Fruit fly (Drosophila melanogaster): ENCODE results near the gene CG18178.

CG18178 gene

DNA sequence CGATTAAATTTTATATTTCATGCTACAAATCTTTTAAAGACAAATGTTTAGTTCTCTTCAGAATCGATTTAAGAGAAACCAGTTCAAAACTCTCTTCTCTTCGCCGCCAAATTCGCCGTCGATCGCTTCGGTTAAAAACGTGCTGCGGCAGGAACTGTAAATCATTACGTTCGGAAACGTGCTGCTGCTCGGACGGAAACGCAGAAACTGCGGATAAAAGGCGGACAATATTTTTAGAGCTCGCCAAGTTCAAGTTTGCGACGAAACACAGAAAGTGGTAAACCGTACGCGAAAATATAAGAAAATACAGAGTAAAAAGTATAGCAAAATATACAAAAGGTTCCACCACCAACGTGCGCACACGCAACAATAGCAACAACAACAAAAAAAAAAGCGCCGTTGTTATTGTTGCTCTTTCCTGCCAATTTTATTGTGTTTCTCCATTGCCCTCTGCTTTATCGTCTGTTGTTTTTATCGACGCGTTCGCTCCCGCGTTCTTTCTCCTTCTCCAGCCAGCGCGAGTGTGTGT, 44.5 kb upstream of the CG18178 start, which contains the start of gene Ae2 (continued):
- TF ChIP-seq CG9437 (GFP tag; optimal IDR thresholded peaks at IDR 0.05) (peak; percentile 72), CG17359 (tag; optimal IDR thresholded peaks at IDR 0.05) (no peak), CG32532 (GFP tag; IDR thresholded peaks at IDR 0.05) (0 out of 2 replicates have a peak, but pooled peaks have one; percentile 14), sd (tag; optimal IDR thresholded peaks at IDR 0.05) (peak; percentile 5), CG2712 (tag; optimal IDR thresholded peaks at IDR 0.05) (peak; percentile 10), so (GFP tag; IDR thresholded peaks at IDR 0.05) (0 out of 3 replicates have a peak, but pooled peaks have one; percentile 23), grau (tag; optimal IDR thresholded peaks at IDR 0.05) (peak; percentile 3), slbo (GFP tag; IDR thresholded peaks at IDR 0.05) (peak; percentile 22; the same call in 1 of the 2 replicates), Dbx (GFP tag; IDR thresholded peaks at IDR 0.05) (0 out of 3 replicates have a peak, but pooled peaks have one; percentile 14), CG9797 (GFP tag; optimal IDR thresholded peaks at IDR 0.05) (no peak), CG34224 (GFP tag; IDR thresholded peaks at IDR 0.05; ENCODE audit: partially characterized antibody) (peak; percentile 24; the same call in 1 of the 3 replicates), CG13287 (GFP tag; IDR thresholded peaks at IDR 0.05; ENCODE audit: partially characterized antibody) (peak; percentile 46; the same call in 1 of the 2 replicates), abd-A (tag; optimal IDR thresholded peaks at IDR 0.05) (peak; percentile 36), esg (GFP tag; conservative IDR thresholded peaks at IDR 0.05) (no peak), CG15269 (tag; optimal IDR thresholded peaks at IDR 0.05) (peak; percentile 24), inv (GFP tag; IDR thresholded peaks at IDR 0.05; ENCODE audit: partially characterized antibody) (peak; percentile 15; the same call in 1 of the 2 replicates), CG3163 (GFP tag; optimal IDR thresholded peaks at IDR 0.05) (peak; percentile 93), Med (GFP tag) (peak; percentile 85), Deaf1 (tag; optimal IDR thresholded peaks at IDR 0.05) (peak; percentile 84), Nf-YC (tag; optimal IDR thresholded peaks at IDR 0.05) (peak; percentile 17), dimm (GFP tag; IDR thresholded peaks at IDR 0.05) (no peak), Trl (optimal IDR thresholded peaks at IDR 0.05) (peak; percentile 50 to 63), Trl (GFP tag; optimal IDR thresholded peaks at IDR 0.05) (no peak), Adf1 (GFP tag; IDR thresholded peaks at IDR 0.05) (peak; percentile 20; the same call in 1 of the 2 replicates), mirr (GFP tag; optimal IDR thresholded peaks at IDR 0.05) (no peak), CG43689 (GFP tag; IDR thresholded peaks at IDR 0.05) (0 out of 2 replicates have a peak, but pooled peaks have one; percentile 5)

DNA sequence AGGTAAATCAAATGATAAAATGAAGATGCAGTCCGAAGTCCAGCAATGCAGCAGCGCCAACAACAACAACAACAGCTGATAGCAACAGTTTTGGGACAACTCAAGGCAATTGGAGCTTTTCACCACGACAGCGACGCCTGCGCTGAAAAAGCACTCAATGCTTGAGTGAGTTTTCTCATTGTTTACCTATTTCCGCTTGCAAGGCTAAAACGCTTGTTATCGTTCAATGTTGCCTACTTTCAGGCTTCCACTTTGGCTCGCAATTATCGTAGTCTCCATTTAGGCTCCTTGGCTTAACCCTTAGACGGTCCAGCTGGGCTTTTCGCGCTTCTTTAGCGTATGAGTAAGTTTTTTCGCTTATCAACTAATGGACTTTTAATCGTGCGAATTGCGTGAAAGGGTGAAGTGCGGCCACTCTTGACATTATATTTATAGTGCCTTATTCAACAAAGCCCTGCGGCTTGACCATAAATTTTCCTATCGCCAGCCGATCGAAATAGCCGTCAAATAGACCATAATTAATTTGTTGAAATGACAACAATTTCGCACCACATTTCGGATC, 43.2 kb upstream of the CG18178 start:
- TF ChIP-seq pum (GFP tag; optimal IDR thresholded peaks at IDR 0.05) = no peak
- no peak for TF ChIP-seq CG2129 (GFP tag; IDR thresholded peaks at IDR 0.05; ENCODE audit: partially characterized antibody)
- TF ChIP-seq fd64A (GFP tag; optimal IDR thresholded peaks at IDR 0.05) = peak; percentile 23
- TF ChIP-seq NfI (GFP tag; optimal IDR thresholded peaks at IDR 0.05) = peak; percentile 32
- 0 out of 3 replicates have a peak, but pooled peaks have one; percentile 25 for TF ChIP-seq HLH4C (GFP tag; IDR thresholded peaks at IDR 0.05; ENCODE audit: partially characterized antibody)
- TF ChIP-seq tio (GFP tag; optimal IDR thresholded peaks at IDR 0.05) = no peak
- no peak for TF ChIP-seq dmrt11E (tag; optimal IDR thresholded peaks at IDR 0.05)
- TF ChIP-seq Opbp (GFP tag; IDR thresholded peaks at IDR 0.05; ENCODE audit: partially characterized antibody) = no peak
- TF ChIP-seq HLH54F (GFP tag; optimal IDR thresholded peaks at IDR 0.05) = no peak
- TF ChIP-seq CG15011 (GFP tag; optimal IDR thresholded peaks at IDR 0.05) = no peak
- no peak for TF ChIP-seq CG8944 (GFP tag; optimal IDR thresholded peaks at IDR 0.05)
- TF ChIP-seq CG4424 (GFP tag; optimal IDR thresholded peaks at IDR 0.05) = no peak
- TF ChIP-seq emc (GFP tag; optimal IDR thresholded peaks at IDR 0.05) = no peak
- no peak for TF ChIP-seq Sin3A (optimal IDR thresholded peaks at IDR 0.05)
- TF ChIP-seq Fer2 (tag; optimal IDR thresholded peaks at IDR 0.05) = no peak
- TF ChIP-seq Mad (GFP tag; optimal IDR thresholded peaks at IDR 0.05) = no peak
- TF ChIP-seq Rfx (GFP tag; IDR thresholded peaks at IDR 0.05) = peak; percentile 45
- TF ChIP-seq Ravus (GFP tag; IDR thresholded peaks at IDR 0.05) = no peak
- TF ChIP-seq CG5953 (GFP tag; IDR thresholded peaks at IDR 0.05) = no peak
- TF ChIP-seq CG1603 (tag; optimal IDR thresholded peaks at IDR 0.05) = peak; percentile 10
- no peak for TF ChIP-seq CG3995 (GFP tag; optimal IDR thresholded peaks at IDR 0.05)
- no peak for TF ChIP-seq Sox100B (GFP tag; optimal IDR thresholded peaks at IDR 0.05)
- TF ChIP-seq CG17829 (tag; optimal IDR thresholded peaks at IDR 0.05) = no peak
- no peak for TF ChIP-seq lbe (GFP tag; optimal IDR thresholded peaks at IDR 0.05)

Measured in whole organism, embryonic.